Worm (Caenorhabditis elegans): Measurements from ENCODE around the gene gar-1.

DNA sequence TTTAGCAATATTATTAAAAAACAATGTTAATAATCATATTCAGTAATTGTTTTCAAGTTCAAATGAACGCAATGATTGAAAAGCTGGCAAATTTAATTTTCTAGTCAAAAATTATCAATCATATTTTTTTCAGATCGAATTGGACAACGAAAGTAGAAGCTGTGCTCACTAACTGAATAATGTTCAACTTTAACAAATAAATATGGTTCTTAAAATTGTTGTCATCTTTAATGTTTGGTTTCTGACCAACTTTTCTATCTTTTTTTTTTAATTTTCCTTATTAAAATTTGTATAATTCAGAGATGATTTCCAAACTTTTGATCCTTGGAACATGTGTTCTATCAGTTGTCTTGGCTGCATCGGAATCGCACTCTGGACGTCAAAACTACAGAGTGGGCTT, 27.3 kb upstream of the gar-1 start, which contains the start of gene ttr-35:
- TF ChIP-seq lin-39 (tag; optimal IDR thresholded peaks at IDR 0.05) (no peak), nhr-237 (tag; optimal IDR thresholded peaks at IDR 0.05) (no peak), nhr-20 (tag; optimal IDR thresholded peaks at IDR 0.05) (no peak), grh-1 (GFP tag; IDR thresholded peaks at IDR 0.05) (no peak), unc-98 (GFP tag; IDR thresholded peaks at IDR 0.05) (no peak), lin-13 (GFP tag; optimal IDR thresholded peaks at IDR 0.05) (no peak), nhr-84 (tag; optimal IDR thresholded peaks at IDR 0.05) (no peak), dpl-1 (GFP tag; optimal IDR thresholded peaks at IDR 0.05) (no peak), tlp-1 (tag; optimal IDR thresholded peaks at IDR 0.05) (no peak), blmp-1 (tag; optimal IDR thresholded peaks at IDR 0.05) (no peak), unc-62 (GFP tag; optimal IDR thresholded peaks at IDR 0.05) (no peak), mdl-1 (tag; optimal IDR thresholded peaks at IDR 0.05) (no peak), swsn-7 (tag; optimal IDR thresholded peaks at IDR 0.05) (no peak)

Measured in whole organism, L1 larva.